Worm (Caenorhabditis elegans): ENCODE data around the gene flh-2.

- no peak for TF ChIP-seq klf-2 (GFP tag; conservative IDR thresholded peaks at IDR 0.05)
- TF ChIP-seq med-1 (GFP tag; optimal IDR thresholded peaks at IDR 0.05; ENCODE audit: insufficient read depth), result no peak
- no peak for TF ChIP-seq ztf-29 (GFP tag; IDR thresholded peaks at IDR 0.05)
- TF ChIP-seq flt-1 (GFP tag; IDR thresholded peaks at IDR 0.05), result no peak
- no peak for TF ChIP-seq ztf-23 (GFP tag; IDR thresholded peaks at IDR 0.05)
- TF ChIP-seq cog-1 (tag; optimal IDR thresholded peaks at IDR 0.05), result no peak
Measured at ce11 chrIII:4956566-4956965, 4.6 kb downstream of the flh-2 start, which contains the start of gene C26E6.1.

Data from whole organism, midembryonic.